Worm (Caenorhabditis elegans): ENCODE measurements around the gene F13H8.5.

- TF ChIP-seq unc-62 (GFP tag; optimal IDR thresholded peaks at IDR 0.05): no peak
- no peak for TF ChIP-seq nhr-76 (tag; optimal IDR thresholded peaks at IDR 0.05)
- no peak for TF ChIP-seq elt-3 (tag; optimal IDR thresholded peaks at IDR 0.05)
- no peak for TF ChIP-seq M03D4.4 (tag; optimal IDR thresholded peaks at IDR 0.05)
- TF ChIP-seq unc-39 (tag; optimal IDR thresholded peaks at IDR 0.05): no peak
- TF ChIP-seq drap-1 (GFP tag; optimal IDR thresholded peaks at IDR 0.05): no peak
- no peak for TF ChIP-seq pha-4 (tag; optimal IDR thresholded peaks at IDR 0.05)
- no peak for TF ChIP-seq nhr-237 (tag; optimal IDR thresholded peaks at IDR 0.05)
- no peak for TF ChIP-seq nhr-12 (tag; optimal IDR thresholded peaks at IDR 0.05)
- no peak for TF ChIP-seq ztf-11 (tag; optimal IDR thresholded peaks at IDR 0.05)
- TF ChIP-seq sem-2 (GFP tag; optimal IDR thresholded peaks at IDR 0.05): no peak
- TF ChIP-seq hlh-1 (tag; optimal IDR thresholded peaks at IDR 0.05): no peak
- no peak for TF ChIP-seq nhr-28 (tag; optimal IDR thresholded peaks at IDR 0.05)
Observed at ce11 chrII:6222558-6222957, 33.4 kb downstream of the F13H8.5 start, which contains the start of gene C30B5.6.

Measured in whole organism, mixed stage, embryonic.